Fruit fly (Drosophila melanogaster) whole organism, embryonic: Measurements from ENCODE around the gene obst-G.

Experiments used
- ATbp ChIP-seq: fragments of 200-800 bp; sonication (Bioruptor generic); optimal IDR thresholded peaks from 2 replicates; lab custom pipeline; 2017; ENCODE audit warnings: missing biosample characterization, mild to moderate bottlenecking, missing genetic modification characterization, missing genetic modification reagents
- CG10543 ChIP-seq: fragments of 200-800 bp; sonication (Bioruptor generic); optimal IDR thresholded peaks from 3 replicates; lab custom pipeline; 2017; ENCODE audit warnings: missing biosample characterization, mild to moderate bottlenecking, missing genetic modification characterization, moderate library complexity
- CG12391 ChIP-seq: fragments of 200-800 bp; sonication (Bioruptor generic); optimal IDR thresholded peaks from 3 replicates; lab custom pipeline; 2018; ENCODE audit warnings: missing biosample characterization, mild to moderate bottlenecking, missing genetic modification characterization, moderate library complexity
- CG13624 ChIP-seq: fragments of 200-800 bp; sonication (Bioruptor generic); optimal IDR thresholded peaks from 2 replicates; lab custom pipeline; 2016; ENCODE audit warnings: missing biosample characterization, missing genetic modification characterization
- CG13894 ChIP-seq: fragments of 200-800 bp; sonication (Bioruptor generic); optimal IDR thresholded peaks from 3 replicates; lab custom pipeline; 2018; ENCODE audit warnings: missing biosample characterization, mild to moderate bottlenecking, missing genetic modification characterization, moderate library complexity
- CG14441 ChIP-seq: fragments of 200-800 bp; sonication (Bioruptor generic); IDR thresholded peaks from 2 replicates; pipeline ENCODE4 v1.3.6; 2022; ENCODE audit warnings: missing biosample characterization, missing genetic modification characterization
- CG1832 ChIP-seq: fragments of 200-800 bp; sonication (Bioruptor generic); optimal IDR thresholded peaks from 2 replicates; lab custom pipeline; 2017; ENCODE audit warnings: missing biosample characterization, mild to moderate bottlenecking, missing genetic modification characterization, inconsistent platforms
- CG2202 ChIP-seq: fragments of 200-800 bp; sonication (Bioruptor generic); optimal IDR thresholded peaks from 2 replicates; lab custom pipeline; 2018; ENCODE audit warnings: missing biosample characterization, mild to moderate bottlenecking, missing genetic modification characterization
- CG31441 ChIP-seq: fragments of 200-800 bp; sonication (Bioruptor generic); IDR thresholded peaks from 2 replicates; pipeline ENCODE4 v1.3.6; 2022; ENCODE audit warnings: missing biosample characterization, missing genetic modification characterization
- CG33213 ChIP-seq: fragments of 200-800 bp; sonication (Bioruptor generic); optimal IDR thresholded peaks from 3 replicates; lab custom pipeline; 2016; ENCODE audit warnings: missing biosample characterization, missing genetic modification characterization
- CG34376 ChIP-seq: fragments of 200-800 bp; sonication (Bioruptor generic); optimal IDR thresholded peaks from 2 replicates; lab custom pipeline; 2018; ENCODE audit warnings: missing biosample characterization, mild to moderate bottlenecking, missing genetic modification characterization
- CG6813 ChIP-seq: fragments of 200-800 bp; sonication (Bioruptor generic); optimal IDR thresholded peaks from 2 replicates; lab custom pipeline; 2017; ENCODE audit warnings: missing biosample characterization, missing genetic modification characterization, mild to moderate bottlenecking, moderate library complexity, missing genetic modification reagents
- CG8281 ChIP-seq: fragments of 200-800 bp; sonication (Bioruptor generic); optimal IDR thresholded peaks from 2 replicates; lab custom pipeline; 2018; ENCODE audit warnings: missing biosample characterization, mild to moderate bottlenecking, missing genetic modification characterization, moderate library complexity
- CG9437 ChIP-seq: fragments of 200-800 bp; sonication (Bioruptor generic); optimal IDR thresholded peaks from 2 replicates; lab custom pipeline; 2018; ENCODE audit warnings: missing biosample characterization, mild to moderate bottlenecking, missing genetic modification characterization
- CHES-1-like ChIP-seq: fragments of 200-800 bp; sonication (Bioruptor generic); optimal IDR thresholded peaks from 2 replicates; lab custom pipeline; 2016; ENCODE audit warnings: missing biosample characterization, missing genetic modification characterization
- D ChIP-seq, 2 experiments: fragments of 200-800 bp in 1 of 2; fragments of >200 bp in 1 of 2; sonication (Bioruptor generic) in 1 of 2; optimal IDR thresholded peaks; 2 replicates in 1 of 2; 3 replicates in 1 of 2; lab custom pipeline; 2017; ENCODE audit warnings: mild to moderate bottlenecking in 1 of 2, missing biosample characterization in 1 of 2, missing genetic modification characterization in 1 of 2, missing genetic modification reagents in 1 of 2
- D19B ChIP-seq: fragments of 200-800 bp; sonication (Bioruptor generic); optimal IDR thresholded peaks from 2 replicates; lab custom pipeline; 2017; ENCODE audit warnings: missing biosample characterization, mild to moderate bottlenecking, missing genetic modification characterization
- GATAe ChIP-seq: fragments of 200-800 bp; sonication (Bioruptor generic); conservative IDR thresholded peaks from 2 replicates; pipeline ENCODE4 v1.3.6; 2022; ENCODE audit warnings: missing biosample characterization, missing genetic modification characterization
- Hand ChIP-seq: fragments of 200-800 bp; sonication (Bioruptor generic); optimal IDR thresholded peaks from 2 replicates; lab custom pipeline; 2017; ENCODE audit warnings: mild to moderate bottlenecking, missing biosample characterization, missing genetic modification reagents, missing genetic modification characterization
- Hr3 ChIP-seq: fragments of 200-800 bp; sonication (Bioruptor generic); optimal IDR thresholded peaks from 3 replicates; lab custom pipeline; 2016; ENCODE audit warnings: missing biosample characterization, missing genetic modification characterization
- Myb ChIP-seq: fragments of 200-800 bp; sonication (Bioruptor generic); optimal IDR thresholded peaks from 2 replicates; lab custom pipeline; 2016; ENCODE audit warnings: missing biosample characterization, missing genetic modification characterization
- NFAT ChIP-seq: fragments of 200-800 bp; sonication (Bioruptor generic); IDR thresholded peaks from 2 replicates; pipeline ENCODE4 v1.3.6; 2022; ENCODE audit warnings: missing biosample characterization, missing genetic modification characterization
- NfI ChIP-seq: fragments of 200-800 bp; sonication (Bioruptor generic); optimal IDR thresholded peaks from 3 replicates; lab custom pipeline; 2018; ENCODE audit warnings: missing biosample characterization, mild to moderate bottlenecking, missing genetic modification characterization, moderate library complexity
- Pdp1 ChIP-seq, 2 experiments: fragments of 200-800 bp; sonication (Bioruptor generic); optimal IDR thresholded peaks; 3 replicates each; lab custom pipeline; 2016; ENCODE audit warnings: missing biosample characterization in 2 of 2, missing genetic modification characterization in 2 of 2, mild to moderate bottlenecking in 1 of 2, moderate library complexity in 1 of 2
- Sry-β ChIP-seq: fragments of 200-800 bp; sonication (Bioruptor generic); optimal IDR thresholded peaks from 2 replicates; lab custom pipeline; 2018; ENCODE audit warnings: missing biosample characterization, mild to moderate bottlenecking, missing genetic modification characterization, moderate library complexity
- abd-A ChIP-seq: fragments of 200-800 bp; sonication (Bioruptor generic); optimal IDR thresholded peaks from 3 replicates; lab custom pipeline; 2019; ENCODE audit warnings: missing biosample characterization, mild to moderate bottlenecking, missing genetic modification characterization, moderate library complexity
- btn ChIP-seq: fragments of 200-800 bp; sonication (Bioruptor generic); optimal IDR thresholded peaks from 2 replicates; lab custom pipeline; 2016; ENCODE audit warnings: missing biosample characterization, missing genetic modification characterization
- chinmo ChIP-seq: fragments of 200-800 bp; sonication (Bioruptor generic); IDR thresholded peaks from 4 replicates; pipeline ENCODE4 v1.3.6; 2022; ENCODE audit warnings: missing biosample characterization, missing genetic modification characterization; ENCODE audit not compliant: partially characterized antibody
- croc ChIP-seq: fragments of 200-800 bp; sonication (Bioruptor generic); conservative IDR thresholded peaks from 3 replicates; pipeline ENCODE4 v1.3.6; 2022; ENCODE audit warnings: missing biosample characterization, missing genetic modification characterization
- danr ChIP-seq: fragments of 200-800 bp; sonication (Bioruptor generic); IDR thresholded peaks from 2 replicates; pipeline ENCODE4 v1.3.6; 2022; ENCODE audit warnings: missing biosample characterization, missing genetic modification characterization
- dysf ChIP-seq: fragments of 200-800 bp; sonication (Bioruptor generic); IDR thresholded peaks from 3 replicates; pipeline ENCODE4 v1.3.6; 2022; ENCODE audit warnings: missing biosample characterization, missing genetic modification characterization
- gce ChIP-seq: fragments of 200-800 bp; sonication (Bioruptor generic); IDR thresholded peaks from 3 replicates; pipeline ENCODE4 v1.3.6; 2022; ENCODE audit warnings: missing biosample characterization, missing genetic modification characterization
- pan ChIP-seq, 4 experiments: fragments of >200 bp in 3 of 4; fragments of 200-800 bp in 1 of 4; sonication (Bioruptor generic) in 1 of 4; optimal IDR thresholded peaks in 3 of 4; IDR thresholded peaks in 1 of 4; 2 replicates each; pipeline versions ENCODE4 v1.3.6 to Lab custom; 2017 to 2022; ENCODE audit warnings: missing biosample characterization in 2 of 4, missing genetic modification characterization in 2 of 4, mixed read lengths in 1 of 4
- sens ChIP-seq: fragments of 200-800 bp; sonication (Bioruptor generic); peaks from one replicate; lab custom pipeline; 2016; ENCODE audit warnings: missing biosample characterization, missing genetic modification characterization
- stwl ChIP-seq: fragments of 200-800 bp; sonication (Bioruptor generic); optimal IDR thresholded peaks from 3 replicates; lab custom pipeline; 2018; ENCODE audit warnings: missing biosample characterization, mild to moderate bottlenecking, missing genetic modification characterization, moderate library complexity
- sug ChIP-seq: fragments of 200-800 bp; optimal IDR thresholded peaks from 2 replicates; lab custom pipeline; 2019; ENCODE audit warnings: missing biosample characterization, mild to moderate bottlenecking, missing genetic modification characterization, moderate library complexity
- wek ChIP-seq: fragments of 200-800 bp; sonication (Bioruptor generic); optimal IDR thresholded peaks from 3 replicates; lab custom pipeline; 2018; ENCODE audit warnings: missing biosample characterization, mild to moderate bottlenecking, missing genetic modification characterization, moderate library complexity
- zen ChIP-seq: fragments of 200-800 bp; sonication (Bioruptor generic); optimal IDR thresholded peaks from 3 replicates; lab custom pipeline; 2018; ENCODE audit warnings: missing biosample characterization, mild to moderate bottlenecking, missing genetic modification characterization, moderate library complexity

The obst-G gene

DNA sequence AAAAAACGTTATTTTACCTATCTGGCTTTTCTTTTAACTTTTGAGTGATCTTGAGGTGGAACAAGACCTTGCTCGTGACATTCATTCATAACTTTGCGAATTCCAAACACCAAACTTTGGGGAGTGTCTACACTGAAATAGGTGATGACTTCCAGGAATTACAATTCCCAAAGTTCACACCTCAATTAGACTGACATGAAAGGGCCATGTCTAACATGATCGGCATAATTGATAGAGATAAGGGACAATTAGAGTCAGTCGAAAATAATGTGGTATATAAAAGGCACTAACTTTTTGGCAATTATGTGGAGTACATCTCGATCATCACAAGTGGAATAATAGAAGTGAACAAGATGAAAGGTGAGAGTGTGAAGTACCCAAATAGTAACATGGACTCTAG lies 22.7 kb upstream of the obst-G start, which contains the start of gene CG43896 (continued):
- TF ChIP-seq CG33213 (no peak), Hr3 (GFP tag; lab: Kevin White, UChicago) (no peak), btn (GFP tag; lab: Kevin White, UChicago) (no peak), CG9437 (no peak), abd-A (no peak), ATbp (GFP tag; lab: Kevin White, UChicago) (no peak)
- TF ChIP-seq, all 482 proteins: peak for 0

DNA sequence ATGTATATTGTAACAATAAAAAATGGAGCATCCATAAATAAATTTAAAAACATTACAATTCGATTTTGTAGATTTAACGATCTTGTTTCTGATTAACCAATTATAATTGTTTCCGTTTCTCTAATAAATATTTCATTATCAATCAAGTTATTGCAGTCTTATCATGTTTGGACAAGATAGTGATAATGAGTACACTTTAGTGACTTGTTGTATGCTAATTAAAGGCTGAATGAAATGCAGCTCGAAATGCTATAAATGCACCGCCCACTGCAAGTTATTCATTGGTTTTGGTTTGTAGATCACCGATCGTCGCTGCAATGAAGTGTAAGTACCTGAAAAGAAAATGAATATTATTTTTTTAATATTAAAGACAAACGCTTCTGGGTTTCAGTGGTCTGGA lies 21.5 kb upstream of the obst-G start, which contains the start of gene CG14125:
TSS of gene CG14125 (plus strand) at position 301 of the 400 bp plus-strand sequence.
- no peak for TF ChIP-seq CG31441
- TF ChIP-seq CG6813: no peak
- TF ChIP-seq croc: no peak
- TF ChIP-seq wek (GFP tag; lab: Kevin White, UChicago): no peak

DNA sequence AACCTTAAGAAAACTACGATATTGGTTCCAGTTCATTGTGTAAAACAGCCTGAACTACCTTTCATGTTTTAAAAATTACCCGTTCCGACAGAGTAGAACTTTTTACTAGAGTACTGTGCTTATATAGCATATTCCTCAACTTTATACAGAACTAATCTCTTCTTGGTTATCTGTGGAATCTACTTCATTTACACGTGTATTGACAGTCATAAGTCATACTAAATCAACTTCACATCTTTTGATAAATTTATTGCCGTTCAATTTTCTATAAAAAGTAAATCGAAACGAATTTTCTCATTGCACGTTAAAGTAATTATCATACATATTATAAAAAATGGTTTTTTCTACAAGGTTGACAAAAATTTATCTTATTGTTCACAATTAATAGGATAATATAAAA lies 20.6 kb upstream of the obst-G start, which contains the start of gene CG42397:
TSS of gene CG42397 (minus strand) at position 101 of the 400 bp plus-strand sequence.
- TF ChIP-seq CHES-1-like (GFP tag; lab: Kevin White, UChicago): no peak
- no peak for TF ChIP-seq CG14441 (GFP tag; lab: Robert Waterston, UW)
- TF ChIP-seq CG2202 (tag; lab: Kevin White, UChicago): no peak
- no peak for TF ChIP-seq danr (GFP tag; lab: Robert Waterston, UW)
- TF ChIP-seq chinmo: no peak
- TF ChIP-seq CG13894: no peak
- TF ChIP-seq D19B: peak; percentile 39

DNA sequence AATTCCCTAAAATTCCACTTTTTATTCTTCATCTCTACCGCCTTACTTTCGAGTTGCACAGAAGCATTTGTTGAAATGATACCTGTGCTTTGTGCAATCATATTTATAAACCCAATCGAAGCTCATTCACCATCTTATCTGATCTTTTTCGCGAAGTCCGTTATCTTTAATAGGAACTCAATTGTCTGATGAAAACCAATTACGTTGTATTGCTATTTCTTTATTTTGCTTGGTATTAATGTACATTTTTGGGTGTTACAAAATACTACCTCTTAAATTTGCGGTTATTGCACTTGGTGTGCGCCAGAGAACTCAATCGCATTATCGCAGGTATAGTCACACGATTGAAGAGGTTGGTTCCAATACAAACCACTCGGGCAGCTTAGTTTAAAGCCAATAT lies 19.8 kb upstream of the obst-G start, which contains the start of gene Muc68E:
TSS of gene Muc68E (minus strand) at position 101 of the 400 bp plus-strand sequence.
- TF ChIP-seq Hand (GFP tag; lab: Kevin White, UChicago): no peak
- no peak for TF ChIP-seq D (optimal IDR thresholded peaks at IDR 0.05; lab: Kevin White, UChicago)
- TF ChIP-seq D (GFP tag; optimal IDR thresholded peaks at IDR 0.05; lab: Kevin White, UChicago): no peak
- TF ChIP-seq gce (GFP tag; lab: Robert Waterston, UW): no peak
- TF ChIP-seq, all 482 proteins: peak for 0

DNA sequence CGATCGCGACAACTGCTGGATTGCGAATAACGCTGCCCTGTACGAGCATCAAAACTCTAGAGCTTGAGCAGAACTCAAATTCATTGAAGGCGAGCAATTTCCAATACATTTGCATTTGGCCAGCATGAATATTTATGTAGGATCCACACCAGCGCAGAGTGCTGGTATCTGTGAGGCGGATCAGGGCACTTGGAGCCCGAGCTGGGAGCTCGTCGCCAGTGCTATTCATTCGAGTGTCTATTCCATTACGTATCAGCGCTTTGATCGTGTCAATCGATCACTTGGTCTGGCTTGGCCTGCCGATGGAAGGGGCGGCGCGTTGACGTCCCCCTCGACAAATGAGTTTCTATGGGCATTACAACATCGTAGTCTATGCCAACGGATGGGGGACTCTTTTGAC lies 13.0 kb upstream of the obst-G start, which contains the start of gene prc:
TSS of gene prc (minus strand) at position 28 of the 400 bp plus-strand sequence.
- TF ChIP-seq NFAT: no peak
- peak; percentile 21 for TF ChIP-seq sens
- TF ChIP-seq CG10543 (GFP tag; lab: Kevin White, UChicago): peak; percentile 53
- TF ChIP-seq CG34376 (GFP tag; lab: Kevin White, UChicago): peak; percentile 62
- TF ChIP-seq Myb: no peak
- peak in 1 of 2 experiments; percentile 49 for TF ChIP-seq Pdp1 (GFP tag; optimal IDR thresholded peaks at IDR 0.05; lab: Kevin White, UChicago)
- TF ChIP-seq dysf (GFP tag; lab: Robert Waterston, UW): 0 out of 3 replicates have a peak, but pooled peaks have one; percentile 25
- peak; percentile 22 for TF ChIP-seq sug (tag; lab: Kevin White, UChicago)
- TF ChIP-seq, all 482 proteins: peak for 6

DNA sequence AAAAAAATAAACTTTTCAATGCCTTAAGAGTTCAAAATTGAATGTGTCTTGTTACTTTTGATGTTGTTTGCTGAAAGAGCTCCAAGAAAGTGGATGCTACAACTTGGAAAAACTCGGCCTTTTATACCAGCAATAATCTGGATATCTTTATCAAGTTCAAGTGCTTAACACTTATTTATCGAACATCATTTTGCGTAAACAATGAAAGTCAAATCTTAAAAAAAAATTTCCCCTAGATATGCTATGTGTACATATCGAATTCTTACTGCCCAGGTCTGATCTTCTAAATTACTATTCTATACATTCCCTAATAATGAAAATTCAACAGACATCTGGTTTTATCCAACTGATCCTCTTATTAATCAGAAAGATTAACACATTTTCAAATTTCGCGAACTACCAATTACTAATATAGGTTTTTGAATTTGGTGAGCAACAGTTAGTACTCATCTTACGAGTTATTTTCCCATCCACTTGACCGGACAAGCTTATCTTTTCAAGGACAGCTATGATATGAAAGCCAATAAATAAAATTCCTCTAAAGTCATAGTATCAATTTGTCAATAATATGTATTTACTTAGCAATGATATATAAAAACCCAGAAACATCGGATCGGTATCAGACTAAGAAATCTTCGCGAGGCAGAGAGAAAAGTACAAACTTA lies 4.7 kb upstream of the obst-G start, which contains the start of the genes CG11570 and CG43294:
TSS of gene CG11570 (minus strand) at position 101 of the 665 bp plus-strand sequence.
TSS of gene CG43294 (plus strand) at position 615 of the 665 bp plus-strand sequence.
- TF ChIP-seq zen (tag; lab: Kevin White, UChicago) (no peak), GATAe (GFP tag; lab: Robert Waterston, UW) (no peak), Sry-β (no peak), NfI (GFP tag; lab: Kevin White, UChicago) (no peak), pan (optimal IDR thresholded peaks at IDR 0.05; lab: Kevin White, UChicago) (no peak), pan (GFP tag; optimal IDR thresholded peaks at IDR 0.05 in 1 of 2, IDR thresholded peaks at IDR 0.05 in 1 of 2) (no peak), stwl (tag; lab: Kevin White, UChicago) (no peak), CG13624 (no peak), CG12391 (no peak), CG1832 (no peak), CG8281 (tag; lab: Kevin White, UChicago) (no peak)
- TF ChIP-seq, all 482 proteins: peak for 0
